Fruit fly (Drosophila melanogaster): ENCODE results near the gene Hex-t1.

Hex-t1 gene

dm6 chr3R:26494247-26494646 lies 45.4 kb downstream of the Hex-t1 start (continued):
- no peak for TF ChIP-seq bigmax (GFP tag; optimal IDR thresholded peaks at IDR 0.05)
- no peak for TF ChIP-seq D19A (tag; optimal IDR thresholded peaks at IDR 0.05)
- no peak for TF ChIP-seq ssp (GFP tag; IDR thresholded peaks at IDR 0.05)
- peak; percentile 59 for TF ChIP-seq Rfx (GFP tag; IDR thresholded peaks at IDR 0.05)
- no peak for TF ChIP-seq CG10979 (tag; optimal IDR thresholded peaks at IDR 0.05)
- TF ChIP-seq CG10147 (GFP tag; optimal IDR thresholded peaks at IDR 0.05): peak; percentile 40
- TF ChIP-seq crol (GFP tag; IDR thresholded peaks at IDR 0.05): no peak
- TF ChIP-seq gfzf (GFP tag; optimal IDR thresholded peaks at IDR 0.05): no peak
- peak; percentile 28 for TF ChIP-seq CG9727 (GFP tag; optimal IDR thresholded peaks at IDR 0.05)
- TF ChIP-seq Jarid2 (GFP tag; optimal IDR thresholded peaks at IDR 0.05): no peak
- TF ChIP-seq wek (GFP tag; optimal IDR thresholded peaks at IDR 0.05): no peak
- no peak for TF ChIP-seq CG1233 (GFP tag; optimal IDR thresholded peaks at IDR 0.05)
- TF ChIP-seq Ets97D (GFP tag; optimal IDR thresholded peaks at IDR 0.05): no peak
- no peak for TF ChIP-seq hbn (GFP tag; IDR thresholded peaks at IDR 0.05; ENCODE audit: partially characterized antibody)
- TF ChIP-seq CG6791 (GFP tag; IDR thresholded peaks at IDR 0.05; ENCODE audit: partially characterized antibody): no peak
- TF ChIP-seq gce (GFP tag; IDR thresholded peaks at IDR 0.05): no peak
- TF ChIP-seq Sry-β (GFP tag; optimal IDR thresholded peaks at IDR 0.05): no peak
- TF ChIP-seq CG2129 (GFP tag; IDR thresholded peaks at IDR 0.05; ENCODE audit: partially characterized antibody): no peak
- no peak for TF ChIP-seq sqz (GFP tag; optimal IDR thresholded peaks at IDR 0.05)
- TF ChIP-seq Ada2b (GFP tag; IDR thresholded peaks at IDR 0.05): peak; percentile 51
- TF ChIP-seq MESR4 (GFP tag; optimal IDR thresholded peaks at IDR 0.05): no peak
- TF ChIP-seq HHEX (GFP tag; optimal IDR thresholded peaks at IDR 0.05): peak; percentile 23
- TF ChIP-seq CG9817 (tag; optimal IDR thresholded peaks at IDR 0.05): peak; percentile 42
- no peak for TF ChIP-seq nau (GFP tag; optimal IDR thresholded peaks at IDR 0.05)
- no peak for TF ChIP-seq CG1647 (GFP tag; optimal IDR thresholded peaks at IDR 0.05)
- no peak for TF ChIP-seq chinmo (GFP tag; IDR thresholded peaks at IDR 0.05; ENCODE audit: partially characterized antibody)
- TF ChIP-seq slou (GFP tag; optimal IDR thresholded peaks at IDR 0.05): no peak
- no peak for TF ChIP-seq tap (tag; optimal IDR thresholded peaks at IDR 0.05)
- 0 out of 2 replicates have a peak, but pooled peaks have one; percentile 34 for TF ChIP-seq CG14441 (GFP tag; IDR thresholded peaks at IDR 0.05)
- no peak for TF ChIP-seq CG12391 (tag; optimal IDR thresholded peaks at IDR 0.05)
- TF ChIP-seq CG1529 (GFP tag; optimal IDR thresholded peaks at IDR 0.05): no peak
- no peak for TF ChIP-seq CG7745 (tag; optimal IDR thresholded peaks at IDR 0.05)
- TF ChIP-seq Blimp-1 (GFP tag; optimal IDR thresholded peaks at IDR 0.05): no peak
- no peak for TF ChIP-seq h (optimal IDR thresholded peaks at IDR 0.05)
- peak; percentile 40; the same call in 1 of the 2 replicates for TF ChIP-seq CG9215 (GFP tag; IDR thresholded peaks at IDR 0.05)
- no peak for TF ChIP-seq gcm (GFP tag; optimal IDR thresholded peaks at IDR 0.05)
- TF ChIP-seq jumu (GFP tag; optimal IDR thresholded peaks at IDR 0.05): no peak
- TF ChIP-seq Mes4 (GFP tag; optimal IDR thresholded peaks at IDR 0.05): no peak
- peak; percentile 48 for TF ChIP-seq Dek (tag; optimal IDR thresholded peaks at IDR 0.05)
- TF ChIP-seq BEAF-32 (GFP tag; optimal IDR thresholded peaks at IDR 0.05): no peak
- no peak for TF ChIP-seq ken (GFP tag; IDR thresholded peaks at IDR 0.05)
- no peak for TF ChIP-seq Xrp1 (GFP tag; IDR thresholded peaks at IDR 0.05)
- no peak for TF ChIP-seq ara (GFP tag; IDR thresholded peaks at IDR 0.05)
- no peak for TF ChIP-seq CG6765 (GFP tag; optimal IDR thresholded peaks at IDR 0.05)
- TF ChIP-seq Six4 (GFP tag; optimal IDR thresholded peaks at IDR 0.05): no peak
- TF ChIP-seq CG6272 (GFP tag; IDR thresholded peaks at IDR 0.05): no peak
- TF ChIP-seq CG15601 (tag; optimal IDR thresholded peaks at IDR 0.05): no peak
- no peak for TF ChIP-seq gsb-n (tag; optimal IDR thresholded peaks at IDR 0.05)
- TF ChIP-seq crc (GFP tag; optimal IDR thresholded peaks at IDR 0.05): no peak
- TF ChIP-seq CG32532 (GFP tag; IDR thresholded peaks at IDR 0.05): peak; percentile 58; the same call in 1 of the 2 replicates
- no peak for TF ChIP-seq CTCF (GFP tag; optimal IDR thresholded peaks at IDR 0.05)
- no peak for TF ChIP-seq CG10959 (GFP tag; IDR thresholded peaks at IDR 0.05)

Data from whole organism, embryonic.